Worm (Caenorhabditis elegans) whole organism, L1 larva: Measurements from ENCODE around the gene C09G5.14.

Experiments used
- irx-1 ChIP-seq: sonication (generic microtip); optimal IDR thresholded peaks from 2 replicates; lab custom pipeline; 2016; ENCODE audit warnings: missing genetic modification characterization, missing compliant biosample characterization
- unc-62 ChIP-seq: fragments of 150-350 bp; optimal IDR thresholded peaks from 2 replicates; lab custom pipeline; 2014; ENCODE audit warnings: missing biosample characterization, missing genetic modification reagents, missing genetic modification characterization

DNA sequence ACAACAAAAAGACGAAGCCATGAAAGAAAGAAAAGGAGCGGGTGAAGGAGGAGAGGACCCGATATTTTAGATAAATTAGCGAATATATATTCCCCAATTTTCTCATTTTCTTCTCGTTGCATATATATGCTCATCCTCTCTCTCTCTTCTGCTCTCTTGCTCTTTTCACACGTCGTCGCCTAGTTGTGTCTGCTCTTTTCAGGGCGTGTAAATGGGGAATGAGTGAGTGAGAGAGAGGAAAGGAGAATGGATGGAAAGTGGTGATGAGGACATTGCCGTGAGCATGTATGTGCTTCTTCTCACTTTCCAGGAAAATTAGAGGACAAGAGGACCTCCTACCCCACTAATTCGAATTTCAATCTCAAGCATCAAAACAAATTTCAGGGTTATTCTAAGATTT is 32.5 kb upstream of the C09G5.14 start:
- TF ChIP-seq unc-62 (GFP tag; lab: Kevin White, UChicago): no peak
- TF ChIP-seq irx-1 (tag; lab: Kevin White, UChicago): no peak
